Worm (Caenorhabditis elegans): Measurements from ENCODE around the gene lurp-3.
"Not testable (repeated sequence)": the region's sequence is repeated elsewhere in the genome, so short reads cannot be mapped to it uniquely, and the experiment has no call there.

The lurp-3 gene

DNA sequence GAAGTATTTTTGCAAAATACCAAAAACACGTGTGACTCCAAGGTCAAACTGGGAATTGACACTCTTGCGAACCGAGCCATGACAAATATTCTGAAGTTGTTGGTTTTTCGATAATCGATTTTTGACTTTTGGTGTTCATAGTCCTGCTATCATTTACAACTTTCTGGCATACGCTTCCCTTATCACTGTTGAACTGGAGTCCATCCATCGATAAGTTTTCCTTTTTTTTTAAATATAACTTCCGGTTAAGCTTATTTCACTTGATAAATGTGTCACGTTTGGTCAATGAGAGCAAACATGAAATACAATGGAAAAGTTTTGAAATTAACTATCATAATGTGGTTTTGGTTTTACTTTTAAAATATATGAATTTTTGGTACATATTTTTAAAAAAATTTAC, 33.9 kb upstream of the lurp-3 start:
- TF ChIP-seq dao-5 (tag; optimal IDR thresholded peaks at IDR 0.05) (no peak), W03F9.2 (tag; optimal IDR thresholded peaks at IDR 0.05) (no peak), him-1 (tag; optimal IDR thresholded peaks at IDR 0.05) (no peak)

DNA sequence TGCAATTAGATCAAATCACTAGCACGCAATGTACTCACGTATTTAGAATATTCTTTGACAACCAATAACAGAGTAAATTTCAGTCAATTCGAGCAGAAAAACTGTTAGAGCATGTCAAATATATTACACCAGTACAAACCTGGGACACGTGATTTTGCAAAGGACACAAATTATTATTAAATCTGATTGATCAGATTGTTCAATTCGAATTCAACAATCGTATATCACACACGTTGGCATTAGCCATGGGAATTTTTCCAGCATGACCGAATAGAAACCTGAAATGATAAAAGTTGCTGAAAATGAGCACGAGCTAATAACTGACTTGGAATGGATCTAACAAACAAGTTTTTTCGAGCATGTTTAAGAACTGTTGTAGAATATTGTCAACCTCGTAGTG, 32.5 kb upstream of the lurp-3 start, which contains the start of gene srv-9:
TSS of gene srv-9 (minus strand) at position 101 of the 400 bp plus-strand sequence.
- TF ChIP-seq him-1 (tag; optimal IDR thresholded peaks at IDR 0.05), result no peak
- TF ChIP-seq dao-5 (tag; optimal IDR thresholded peaks at IDR 0.05), result no peak
- no peak for TF ChIP-seq W03F9.2 (tag; optimal IDR thresholded peaks at IDR 0.05)

DNA sequence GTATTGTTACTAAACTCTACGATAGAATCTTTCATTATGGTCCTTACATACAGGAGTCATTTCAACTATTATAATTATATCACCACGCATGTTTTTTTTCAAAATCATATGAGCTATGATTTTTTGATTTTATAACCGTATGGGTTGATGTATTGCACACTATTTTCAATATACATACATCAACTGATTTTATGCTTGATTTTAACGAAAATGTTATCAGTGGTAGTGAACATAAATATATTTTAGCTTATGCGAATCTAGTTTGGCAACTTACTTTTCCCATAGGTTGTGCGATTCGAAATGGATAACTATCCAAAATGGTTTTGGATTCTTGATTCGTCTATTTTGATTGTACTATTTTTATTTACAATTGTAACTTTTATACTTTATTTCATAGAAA, 31.9 kb upstream of the lurp-3 start, which contains the start of gene srv-10:
TSS of gene srv-10 (plus strand) at position 301 of the 400 bp plus-strand sequence.
- TF ChIP-seq dao-5 (tag; optimal IDR thresholded peaks at IDR 0.05) (no peak), W03F9.2 (tag; optimal IDR thresholded peaks at IDR 0.05) (no peak), him-1 (tag; optimal IDR thresholded peaks at IDR 0.05) (no peak)

DNA sequence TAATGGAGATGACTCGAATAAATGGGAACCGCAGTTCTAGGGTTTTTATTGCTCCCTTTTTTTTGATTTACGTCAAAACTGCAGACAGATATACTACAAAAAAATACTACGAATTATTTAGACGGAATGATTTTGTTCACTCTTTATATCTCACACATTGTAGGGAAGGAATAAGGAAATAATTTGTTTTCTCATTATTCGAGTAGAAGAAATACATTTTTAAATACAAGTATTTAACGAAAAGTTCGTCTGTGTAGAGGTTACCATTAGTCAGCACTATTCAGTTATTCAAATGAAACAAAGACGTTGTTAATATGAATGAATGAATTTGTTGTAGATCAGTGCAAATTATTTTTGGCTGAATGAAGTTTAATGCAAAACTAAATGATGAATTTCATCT, 28.8 kb upstream of the lurp-3 start, which contains the start of gene srd-18:
TSS of gene srd-18 (minus strand) at position 101 of the 400 bp plus-strand sequence.
- TF ChIP-seq dao-5 (tag; optimal IDR thresholded peaks at IDR 0.05) (no peak), W03F9.2 (tag; optimal IDR thresholded peaks at IDR 0.05) (no peak)

DNA sequence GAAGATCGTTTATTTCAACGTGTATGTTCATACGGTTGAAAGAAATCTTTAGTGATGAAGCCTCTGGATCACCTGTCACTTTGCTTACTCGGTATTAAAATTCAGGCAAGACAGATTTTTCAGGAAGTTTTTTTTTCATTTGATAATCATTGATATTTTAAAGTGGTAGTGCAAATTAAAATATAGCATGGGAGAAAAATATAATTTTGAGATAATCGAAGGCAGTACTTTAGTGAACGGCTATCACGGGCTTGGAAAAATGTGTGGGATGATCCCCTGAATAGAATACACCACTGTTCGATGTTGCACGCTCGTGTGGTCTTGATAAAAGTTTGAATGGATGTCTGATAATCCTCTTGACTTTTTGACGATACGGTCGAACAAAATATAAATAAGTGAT, 28.2 kb upstream of the lurp-3 start:
- TF ChIP-seq him-1 (tag; optimal IDR thresholded peaks at IDR 0.05), result no peak

DNA sequence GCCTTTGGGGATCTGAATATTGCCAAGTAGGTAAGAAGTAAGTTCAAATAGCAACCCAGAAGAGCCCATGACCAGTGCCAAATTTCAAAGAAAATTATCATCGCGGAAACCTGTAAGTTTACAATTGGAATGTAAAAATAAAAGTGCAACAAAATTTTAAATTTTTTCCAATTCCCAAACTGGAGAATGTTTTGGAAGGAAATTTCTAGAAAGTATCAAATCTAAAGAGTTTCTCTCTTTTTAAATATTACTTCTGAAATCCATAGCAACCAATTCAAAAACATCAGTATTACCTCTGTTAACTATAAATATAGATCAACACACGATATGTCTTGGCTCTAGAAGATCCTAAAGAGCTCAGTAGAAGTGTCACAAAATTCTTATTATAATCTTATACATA, 26.9 kb upstream of the lurp-3 start, which contains the start of gene srd-19:
TSS of gene srd-19 (minus strand) at position 101 of the 400 bp plus-strand sequence.
- TF ChIP-seq dao-5 (tag; optimal IDR thresholded peaks at IDR 0.05) (no peak), him-1 (tag; optimal IDR thresholded peaks at IDR 0.05) (no peak), W03F9.2 (tag; optimal IDR thresholded peaks at IDR 0.05) (no peak)

DNA sequence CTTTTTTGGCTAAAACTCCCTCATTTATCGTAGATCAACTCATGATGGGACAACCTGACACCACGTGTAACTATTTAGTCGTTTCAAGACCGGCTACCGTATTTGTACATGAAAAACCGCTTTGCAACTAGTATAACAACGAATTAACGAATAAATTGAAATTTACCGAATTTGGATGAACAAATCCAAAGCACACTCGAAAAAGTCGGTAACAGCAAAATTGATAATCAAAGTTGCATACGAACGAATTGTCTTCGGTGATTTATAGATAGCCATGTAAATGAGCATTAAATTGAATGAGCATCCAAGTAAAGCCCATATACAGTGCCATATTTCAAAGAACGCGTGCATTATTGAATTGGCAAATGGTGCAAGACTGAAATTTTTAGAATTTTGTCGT, 23.2 kb upstream of the lurp-3 start, which contains the start of gene srd-17:
TSS of gene srd-17 (minus strand) at position 351 of the 400 bp plus-strand sequence.
- no peak for TF ChIP-seq dao-5 (tag; optimal IDR thresholded peaks at IDR 0.05)
- no peak for TF ChIP-seq him-1 (tag; optimal IDR thresholded peaks at IDR 0.05)
- TF ChIP-seq W03F9.2 (tag; optimal IDR thresholded peaks at IDR 0.05), result no peak

DNA sequence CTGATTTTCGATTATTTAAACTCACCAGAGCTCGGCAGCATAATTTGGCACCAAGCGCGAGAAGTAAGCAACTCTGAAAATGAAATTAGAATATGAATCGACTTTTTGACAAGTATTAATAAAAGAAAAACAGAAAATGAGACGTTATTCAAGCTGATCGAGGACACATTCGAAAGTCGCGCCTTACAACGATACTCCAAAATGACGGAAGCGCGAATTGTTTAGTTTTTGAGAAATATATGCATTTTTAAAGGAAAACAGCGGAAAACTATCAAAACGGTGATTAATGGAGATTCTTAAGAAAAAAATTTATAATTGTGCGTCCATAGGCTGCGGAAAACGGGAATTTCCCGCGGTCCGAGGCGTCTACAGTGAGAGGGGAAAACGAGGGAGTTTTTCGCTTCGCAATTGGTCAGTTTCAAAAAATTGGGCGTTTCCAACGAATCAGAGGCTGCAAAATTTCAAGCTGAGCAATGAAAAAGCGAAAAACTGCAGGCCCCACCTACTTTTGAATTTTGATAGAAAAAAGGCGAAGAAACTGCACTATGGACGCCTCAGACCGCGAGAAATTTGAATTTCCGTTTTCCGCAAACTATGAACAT, 18.0 kb upstream of the lurp-3 start, which contains the start of gene mes-4:
TSS of gene mes-4 (minus strand) at position 73 of the 602 bp plus-strand sequence.
- no peak for TF ChIP-seq dao-5 (tag; optimal IDR thresholded peaks at IDR 0.05)
- no peak for TF ChIP-seq him-1 (tag; optimal IDR thresholded peaks at IDR 0.05)
- no peak for TF ChIP-seq W03F9.2 (tag; optimal IDR thresholded peaks at IDR 0.05)

DNA sequence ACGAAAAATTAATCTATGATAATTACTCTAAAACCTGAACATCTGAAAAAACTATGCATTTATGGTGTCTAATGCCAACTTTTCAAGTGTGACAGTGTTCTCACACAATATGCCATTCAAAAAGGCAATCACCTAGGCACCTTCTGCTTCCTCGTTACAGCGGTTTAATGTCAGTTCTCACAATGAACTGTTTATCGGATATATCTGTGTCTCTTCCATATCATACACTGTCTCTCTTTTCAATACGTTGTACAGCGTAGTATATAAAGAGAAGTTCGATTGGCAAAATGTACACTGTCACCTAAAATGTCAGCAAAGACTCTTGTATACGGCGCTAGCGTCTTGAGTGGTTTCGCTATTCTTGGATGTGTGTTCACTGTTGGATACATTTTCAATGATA, 13.9 kb upstream of the lurp-3 start, which contains the start of gene col-162:
TSS of gene col-162 (plus strand) at position 301 of the 400 bp plus-strand sequence.
- TF ChIP-seq dao-5 (tag; optimal IDR thresholded peaks at IDR 0.05), result no peak
- no peak for TF ChIP-seq W03F9.2 (tag; optimal IDR thresholded peaks at IDR 0.05)
- no peak for TF ChIP-seq him-1 (tag; optimal IDR thresholded peaks at IDR 0.05)

DNA sequence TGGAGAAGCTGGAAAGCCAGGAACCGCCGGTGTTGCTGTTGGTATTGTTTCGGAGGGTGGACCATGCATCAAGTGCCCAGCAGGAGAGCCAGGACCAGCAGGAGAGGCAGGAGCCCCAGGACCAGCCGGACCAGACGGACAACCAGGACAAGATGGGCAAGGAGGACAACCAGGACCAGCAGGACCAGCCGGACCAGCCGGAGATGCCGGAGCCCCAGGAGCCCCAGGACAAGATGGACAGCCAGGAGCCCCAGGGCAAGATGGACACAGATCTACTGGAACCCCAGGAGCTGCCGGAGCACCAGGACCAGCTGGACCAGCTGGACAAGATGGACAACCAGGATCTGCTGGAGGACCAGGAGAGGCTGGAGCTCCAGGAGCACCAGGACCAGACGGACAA, 12.7 kb upstream of the lurp-3 start:
- no peak for TF ChIP-seq dao-5 (tag; optimal IDR thresholded peaks at IDR 0.05)
- TF ChIP-seq W03F9.2 (tag; optimal IDR thresholded peaks at IDR 0.05), result no peak
- TF ChIP-seq him-1 (tag; optimal IDR thresholded peaks at IDR 0.05), result no peak

DNA sequence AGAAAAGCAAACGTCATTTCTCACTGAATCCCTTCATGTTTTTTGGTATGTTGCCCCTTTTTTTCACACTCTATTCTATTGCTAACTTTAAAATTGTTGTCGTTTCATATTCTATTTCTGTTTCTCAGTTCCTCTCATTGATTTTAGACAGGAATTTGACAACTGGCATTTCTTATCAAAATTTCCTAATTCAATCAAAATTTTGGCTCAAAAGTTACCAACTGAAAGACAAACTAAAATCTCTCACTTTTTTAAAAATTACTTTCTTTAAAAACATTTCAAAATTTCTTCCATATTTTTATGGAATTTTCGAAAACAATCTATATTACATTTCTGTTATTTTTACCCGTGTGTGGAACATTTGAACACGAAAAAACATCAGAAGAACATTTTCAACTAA, 12.0 kb upstream of the lurp-3 start, which contains the start of gene Y2H9A.6:
TSS of gene Y2H9A.6 (plus strand) at position 301 of the 400 bp plus-strand sequence.
- not testable (repeated sequence) for TF ChIP-seq W03F9.2, him-1, dao-5 (tag; optimal IDR thresholded peaks at IDR 0.05)

DNA sequence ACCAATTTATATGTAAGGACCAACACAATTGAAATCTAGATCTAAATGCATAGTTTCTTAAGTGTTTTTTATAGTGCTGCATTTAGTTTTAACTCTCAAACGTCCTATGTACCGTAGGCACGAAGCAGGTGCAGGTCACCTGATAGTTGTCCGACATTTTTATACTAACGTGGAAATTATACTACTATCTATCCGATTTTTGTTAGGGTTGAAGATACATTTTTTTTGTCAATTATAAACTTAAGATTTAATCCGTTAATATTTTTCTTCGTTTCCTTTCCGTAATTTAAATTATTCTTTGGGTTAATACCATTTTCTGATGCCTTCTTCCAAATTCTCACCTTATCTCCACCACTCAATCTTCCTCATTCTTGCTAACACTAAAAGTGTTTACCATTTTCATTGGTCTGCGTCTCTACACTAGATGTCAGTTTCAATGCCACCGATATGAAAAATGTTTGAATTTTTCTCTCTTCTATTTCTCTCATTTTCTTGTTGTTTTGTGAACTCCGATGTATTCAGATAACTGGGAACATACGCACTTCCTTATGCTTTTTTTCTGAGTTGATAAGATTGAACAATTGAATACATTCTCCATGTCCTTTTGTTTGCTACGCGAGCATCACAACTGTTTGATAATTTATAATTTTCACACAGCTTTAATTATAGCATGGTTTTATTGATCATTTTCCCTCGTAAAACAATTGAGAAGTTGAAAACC, 10.2 kb upstream of the lurp-3 start, which contains the start of gene Y2H9A.4:
TSS of gene Y2H9A.4 (plus strand) at position 671 of the 721 bp plus-strand sequence.
- TF ChIP-seq him-1 (tag; optimal IDR thresholded peaks at IDR 0.05) (no peak), W03F9.2 (tag; optimal IDR thresholded peaks at IDR 0.05) (no peak), dao-5 (tag; optimal IDR thresholded peaks at IDR 0.05) (no peak)

DNA sequence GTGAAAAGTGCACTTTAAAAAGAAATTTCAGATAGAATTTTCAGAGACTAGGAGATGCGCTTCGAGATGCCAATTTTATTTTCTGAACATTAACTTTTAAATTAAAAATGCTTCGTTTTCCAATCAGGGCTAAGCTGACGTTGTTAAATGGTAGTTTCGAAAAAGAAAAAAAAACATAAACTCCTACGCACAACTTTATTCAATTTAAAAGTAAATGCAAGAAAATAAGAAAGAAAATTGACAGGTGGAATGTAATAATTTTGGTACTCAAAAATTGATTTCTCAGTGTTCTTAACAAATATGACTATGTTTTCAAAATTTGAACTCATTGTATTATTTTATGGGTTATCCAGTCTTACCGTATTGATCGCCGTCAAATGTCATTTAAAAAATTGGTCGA, 2.2 kb upstream of the lurp-3 start, which contains the start of gene lurp-2:
TSS of gene lurp-2 (plus strand) at position 301 of the 400 bp plus-strand sequence.
- TF ChIP-seq him-1 (tag; optimal IDR thresholded peaks at IDR 0.05) (no peak), W03F9.2 (tag; optimal IDR thresholded peaks at IDR 0.05) (no peak), dao-5 (tag; optimal IDR thresholded peaks at IDR 0.05) (no peak)

DNA sequence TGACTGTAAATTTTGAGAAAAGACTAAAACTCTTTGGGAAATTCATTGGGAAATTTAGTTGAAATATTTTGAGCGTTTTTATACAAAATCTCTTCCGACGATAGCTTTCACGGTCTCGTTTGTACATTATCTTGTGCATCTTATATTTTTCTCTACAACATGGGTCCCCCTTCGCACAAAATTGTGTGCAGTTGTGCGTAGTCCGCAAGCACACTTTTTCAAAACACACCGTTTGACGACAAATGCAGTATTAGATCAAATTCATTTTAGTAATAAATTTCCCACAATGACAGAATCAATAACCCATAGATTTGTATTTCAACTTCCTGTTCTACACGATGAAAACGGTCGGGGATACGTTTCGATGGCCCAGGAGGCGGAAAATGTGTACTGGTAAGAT, 2.3 kb downstream of the lurp-3 start, which contains the start of gene F25H9.2:
TSS of gene F25H9.2 (plus strand) at position 226 of the 400 bp plus-strand sequence.
- TF ChIP-seq W03F9.2 (tag; optimal IDR thresholded peaks at IDR 0.05), result no peak
- no peak for TF ChIP-seq him-1 (tag; optimal IDR thresholded peaks at IDR 0.05)
- no peak for TF ChIP-seq dao-5 (tag; optimal IDR thresholded peaks at IDR 0.05)
